Worm (Caenorhabditis elegans): ENCODE data around the gene rbc-2.

DNA sequence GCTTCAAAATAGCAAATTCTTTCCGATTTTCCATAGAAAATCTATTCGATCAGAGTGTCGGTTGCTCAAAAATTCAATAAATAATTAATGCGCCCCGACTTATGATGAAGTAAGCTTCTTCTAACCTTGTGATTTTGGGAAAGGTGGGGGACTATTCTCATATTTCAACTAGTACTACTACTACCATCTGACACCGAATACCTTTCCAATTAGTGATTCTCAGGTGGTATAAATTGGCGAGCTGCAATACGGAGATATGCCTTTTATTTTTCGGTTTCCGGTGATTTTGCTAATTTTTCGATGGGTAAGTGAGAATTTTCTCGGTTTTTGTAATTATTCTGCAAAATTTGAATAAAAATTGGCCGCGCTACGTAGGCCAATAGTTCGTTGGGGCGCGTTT is 32.9 kb upstream of the rbc-2 start, which contains the start of gene nhr-239:
- no peak for TF ChIP-seq F13H6.1 (tag; optimal IDR thresholded peaks at IDR 0.05)
- no peak for TF ChIP-seq R02D3.7 (tag; optimal IDR thresholded peaks at IDR 0.05)
- TF ChIP-seq peb-1 (tag; optimal IDR thresholded peaks at IDR 0.05): no peak
- no peak for TF ChIP-seq ztf-11 (tag; optimal IDR thresholded peaks at IDR 0.05)
- no peak for TF ChIP-seq aly-2 (tag; optimal IDR thresholded peaks at IDR 0.05)
- no peak for TF ChIP-seq mdl-1 (tag; optimal IDR thresholded peaks at IDR 0.05)
- TF ChIP-seq nhr-237 (tag; optimal IDR thresholded peaks at IDR 0.05): no peak
- TF ChIP-seq fos-1 (tag; optimal IDR thresholded peaks at IDR 0.05): no peak
- no peak for TF ChIP-seq unc-62 (GFP tag; optimal IDR thresholded peaks at IDR 0.05)
- no peak for TF ChIP-seq nhr-77 (tag; optimal IDR thresholded peaks at IDR 0.05)
- TF ChIP-seq unc-39 (tag; optimal IDR thresholded peaks at IDR 0.05): no peak
- no peak for TF ChIP-seq alr-1 (tag; optimal IDR thresholded peaks at IDR 0.05)

Data from whole organism, L2 larva.